Fruit fly (Drosophila melanogaster): ENCODE data around the gene usp.

usp gene

DNA sequence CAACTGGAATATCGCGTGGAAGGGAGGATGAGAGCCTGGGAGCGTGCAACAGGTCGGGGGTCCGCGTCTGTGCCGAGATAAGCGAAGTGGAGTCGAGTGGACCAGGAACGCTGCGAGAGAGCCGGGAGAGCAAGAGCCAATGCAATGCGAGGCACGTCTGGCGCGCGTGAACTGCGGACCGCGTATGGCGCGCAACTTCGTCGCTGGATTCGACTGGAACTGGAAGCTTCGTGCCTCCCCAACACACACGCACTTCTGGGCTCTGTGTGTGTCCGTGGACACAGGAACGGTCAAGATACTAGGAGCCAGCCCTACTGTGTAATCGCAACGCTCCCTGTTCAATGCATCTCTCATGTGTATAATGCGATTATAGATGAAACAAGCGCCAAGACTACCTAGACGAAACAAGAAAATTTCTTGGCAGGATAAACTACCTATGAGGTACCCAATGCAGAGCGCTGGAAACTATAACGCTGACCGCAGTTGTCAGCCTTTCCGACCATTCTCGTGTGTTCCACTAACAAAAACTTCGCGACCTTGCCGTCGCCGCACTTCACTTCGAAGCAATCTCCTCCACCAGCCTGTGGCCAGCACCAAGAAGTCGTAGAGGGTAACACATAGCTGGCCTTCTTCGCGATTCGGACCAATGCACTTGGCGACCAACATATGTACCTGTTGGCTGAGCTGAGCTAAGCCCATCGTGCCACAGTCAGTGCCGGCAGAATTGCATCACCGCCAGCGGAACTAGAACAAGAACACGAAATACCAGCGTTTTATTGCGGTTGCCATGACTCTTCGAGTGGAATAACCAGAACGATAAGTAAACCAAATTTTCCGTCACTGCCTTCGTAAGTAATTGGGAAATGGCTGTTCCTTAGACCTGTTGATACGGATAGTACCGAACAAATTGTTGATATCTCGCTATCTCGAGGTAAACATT is 30.0 kb upstream of the usp start, which contains the start of gene Rtca (continued):
- TF ChIP-seq CG6276 (GFP tag; optimal IDR thresholded peaks at IDR 0.05): peak; percentile 87
- peak; percentile 90 for TF ChIP-seq CG7368 (GFP tag; optimal IDR thresholded peaks at IDR 0.05)
- peak; percentile 92 for TF ChIP-seq esn (GFP tag; optimal IDR thresholded peaks at IDR 0.05)
- TF ChIP-seq CG34406 (GFP tag; optimal IDR thresholded peaks at IDR 0.05): peak; percentile 80
- peak; percentile 90 for TF ChIP-seq CG31627 (GFP tag; optimal IDR thresholded peaks at IDR 0.05)
- TF ChIP-seq spab (GFP tag; optimal IDR thresholded peaks at IDR 0.05): peak; percentile 84
- TF ChIP-seq Sox15 (GFP tag; optimal IDR thresholded peaks at IDR 0.05): peak; percentile 79
- peak; percentile 90 for TF ChIP-seq pdm3 (GFP tag; optimal IDR thresholded peaks at IDR 0.05)
- peak; percentile 15 for TF ChIP-seq fkh (GFP tag; optimal IDR thresholded peaks at IDR 0.05)
- peak; percentile 76 to 81 for TF ChIP-seq salr (GFP tag; optimal IDR thresholded peaks at IDR 0.05)

DNA sequence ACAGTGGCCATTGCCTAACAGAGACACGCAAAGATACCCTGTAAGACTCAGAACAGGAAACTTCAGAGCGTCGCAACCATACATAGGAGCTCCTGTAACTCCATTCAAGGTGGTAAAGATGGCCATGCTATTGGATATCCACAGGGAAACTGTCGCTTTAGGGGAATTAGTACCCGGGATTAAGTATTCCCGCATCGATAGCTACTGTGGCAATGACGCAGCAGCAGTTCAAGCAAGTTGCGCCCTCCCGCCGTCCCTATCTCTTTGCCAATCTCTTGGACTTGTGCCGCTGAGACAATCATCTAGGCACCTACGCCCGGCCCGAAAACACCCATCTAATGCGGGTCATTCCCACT is 28.6 kb upstream of the usp start:
- peak; percentile 43 for TF ChIP-seq Lpt (GFP tag; optimal IDR thresholded peaks at IDR 0.05)
- peak; percentile 73 for TF ChIP-seq CG15336 (GFP tag; IDR thresholded peaks at IDR 0.05)
- no peak for TF ChIP-seq CG34406 (GFP tag; optimal IDR thresholded peaks at IDR 0.05)
- TF ChIP-seq topi (GFP tag; optimal IDR thresholded peaks at IDR 0.05): peak; percentile 34
- TF ChIP-seq CG6276 (GFP tag; optimal IDR thresholded peaks at IDR 0.05): peak; percentile 68
- peak; percentile 82 for TF ChIP-seq eg (GFP tag; IDR thresholded peaks at IDR 0.05)
- no peak for TF ChIP-seq CG8632 (GFP tag; optimal IDR thresholded peaks at IDR 0.05)
- no peak for TF ChIP-seq Eip93F (GFP tag; optimal IDR thresholded peaks at IDR 0.05)
- TF ChIP-seq Hr38 (GFP tag; optimal IDR thresholded peaks at IDR 0.05): no peak
- peak; percentile 50 for TF ChIP-seq CG7368 (GFP tag; optimal IDR thresholded peaks at IDR 0.05)
- TF ChIP-seq salr (GFP tag; optimal IDR thresholded peaks at IDR 0.05): no peak
- TF ChIP-seq Sox102F (GFP tag; optimal IDR thresholded peaks at IDR 0.05): no peak
- peak; percentile 45 for TF ChIP-seq CG6808 (GFP tag; optimal IDR thresholded peaks at IDR 0.05)
- TF ChIP-seq Hr39 (GFP tag; optimal IDR thresholded peaks at IDR 0.05): peak; percentile 43
- TF ChIP-seq Sox15 (GFP tag; optimal IDR thresholded peaks at IDR 0.05): no peak
- peak; percentile 67 for TF ChIP-seq Eip78C (GFP tag)
- TF ChIP-seq CG1621 (tag; optimal IDR thresholded peaks at IDR 0.05): no peak
- TF ChIP-seq CG8319 (GFP tag; optimal IDR thresholded peaks at IDR 0.05): peak; percentile 5
- TF ChIP-seq CG4318 (GFP tag; optimal IDR thresholded peaks at IDR 0.05): no peak
- TF ChIP-seq Ets21C (GFP tag; optimal IDR thresholded peaks at IDR 0.05): peak; percentile 1
- TF ChIP-seq Eip75B (GFP tag; optimal IDR thresholded peaks at IDR 0.05): peak; percentile 47
- TF ChIP-seq CG11902 (GFP tag; optimal IDR thresholded peaks at IDR 0.05): no peak
- no peak for TF ChIP-seq fd59A (GFP tag; optimal IDR thresholded peaks at IDR 0.05)
- peak; percentile 20 for TF ChIP-seq CG9139 (GFP tag; optimal IDR thresholded peaks at IDR 0.05)
- peak; percentile 57; the same call in 2 of the 3 replicates for TF ChIP-seq CG8119 (GFP tag; IDR thresholded peaks at IDR 0.05)
- TF ChIP-seq pdm3 (GFP tag; optimal IDR thresholded peaks at IDR 0.05): peak; percentile 34
- no peak for TF ChIP-seq Hr4 (GFP tag; optimal IDR thresholded peaks at IDR 0.05)
- TF ChIP-seq Ets96B (tag; optimal IDR thresholded peaks at IDR 0.05): peak; percentile 22
- TF ChIP-seq CG11762 (GFP tag; optimal IDR thresholded peaks at IDR 0.05; ENCODE audit: insufficient read depth): peak; percentile 14
- peak; percentile 42 for TF ChIP-seq net (GFP tag; optimal IDR thresholded peaks at IDR 0.05)
- TF ChIP-seq cyc (GFP tag; optimal IDR thresholded peaks at IDR 0.05): peak; percentile 52
- TF ChIP-seq Sox14 (GFP tag; optimal IDR thresholded peaks at IDR 0.05): peak; percentile 45
- TF ChIP-seq acj6 (GFP tag; optimal IDR thresholded peaks at IDR 0.05): peak; percentile 36
- peak; percentile 43 for TF ChIP-seq CG10631 (GFP tag; optimal IDR thresholded peaks at IDR 0.05)
- TF ChIP-seq CG32006 (GFP tag; optimal IDR thresholded peaks at IDR 0.05): peak; percentile 74
- TF ChIP-seq CG31627 (GFP tag; optimal IDR thresholded peaks at IDR 0.05): peak; percentile 23
- TF ChIP-seq ss (GFP tag; optimal IDR thresholded peaks at IDR 0.05): peak in 1 of 2 experiments; percentile 46
- TF ChIP-seq CG6163 (GFP tag; IDR thresholded peaks at IDR 0.05): peak; percentile 58; the same call in 1 of the 3 replicates
- TF ChIP-seq Met (GFP tag; optimal IDR thresholded peaks at IDR 0.05): no peak
- no peak for TF ChIP-seq CG6792 (GFP tag; optimal IDR thresholded peaks at IDR 0.05)
- peak; percentile 30 for TF ChIP-seq dac (GFP tag; optimal IDR thresholded peaks at IDR 0.05)
- TF ChIP-seq OdsH (GFP tag; optimal IDR thresholded peaks at IDR 0.05): no peak
- TF ChIP-seq svp (GFP tag): peak; percentile 82
- TF ChIP-seq fd85E (GFP tag; optimal IDR thresholded peaks at IDR 0.05): no peak
